Worm (Caenorhabditis elegans): Measurements from ENCODE around the gene sec-16A.2.
"Not testable (repeated sequence)": the region's sequence is repeated elsewhere in the genome, so short reads cannot be mapped to it uniquely, and the experiment has no call there.

The sec-16A.2 gene

ce11 chrX:8308491-8308890 is 21.4 kb downstream of the sec-16A.2 start:
- TF ChIP-seq ces-1 (GFP tag; optimal IDR thresholded peaks at IDR 0.05) (peak; percentile 75), ceh-83 (GFP tag; optimal IDR thresholded peaks at IDR 0.05) (no peak)

ce11 chrX:8310747-8311146 is 23.7 kb downstream of the sec-16A.2 start:
- TF ChIP-seq lin-32 (GFP tag; optimal IDR thresholded peaks at IDR 0.05) (no peak), zip-8 (tag; optimal IDR thresholded peaks at IDR 0.05) (no peak), nhr-76 (tag; optimal IDR thresholded peaks at IDR 0.05) (no peak), unc-62 (GFP tag; optimal IDR thresholded peaks at IDR 0.05) (no peak), ceh-39 (tag; optimal IDR thresholded peaks at IDR 0.05) (no peak), unc-120 (tag; optimal IDR thresholded peaks at IDR 0.05; ENCODE audit: poor library complexity, severe bottlenecking) (no peak), cnd-1 (tag; optimal IDR thresholded peaks at IDR 0.05) (no peak), ham-2 (GFP tag; optimal IDR thresholded peaks at IDR 0.05) (no peak), nhr-12 (tag; optimal IDR thresholded peaks at IDR 0.05) (no peak), ztf-11 (tag; optimal IDR thresholded peaks at IDR 0.05) (no peak), elt-3 (tag; optimal IDR thresholded peaks at IDR 0.05) (no peak)

- no peak for TF ChIP-seq zip-8 (tag; optimal IDR thresholded peaks at IDR 0.05)
- no peak for TF ChIP-seq unc-62 (GFP tag; optimal IDR thresholded peaks at IDR 0.05)
- TF ChIP-seq cnd-1 (tag; optimal IDR thresholded peaks at IDR 0.05) = no peak
- no peak for TF ChIP-seq bed-3 (GFP tag; optimal IDR thresholded peaks at IDR 0.05)
- TF ChIP-seq ces-1 (GFP tag; optimal IDR thresholded peaks at IDR 0.05) = peak; percentile 97
- TF ChIP-seq nhr-237 (tag; optimal IDR thresholded peaks at IDR 0.05) = no peak
- TF ChIP-seq snpc-4 (tag; optimal IDR thresholded peaks at IDR 0.05) = no peak
- TF ChIP-seq nhr-2 (tag; optimal IDR thresholded peaks at IDR 0.05) = no peak
Observed at ce11 chrX:8311590-8311989, 24.5 kb downstream of the sec-16A.2 start.

DNA sequence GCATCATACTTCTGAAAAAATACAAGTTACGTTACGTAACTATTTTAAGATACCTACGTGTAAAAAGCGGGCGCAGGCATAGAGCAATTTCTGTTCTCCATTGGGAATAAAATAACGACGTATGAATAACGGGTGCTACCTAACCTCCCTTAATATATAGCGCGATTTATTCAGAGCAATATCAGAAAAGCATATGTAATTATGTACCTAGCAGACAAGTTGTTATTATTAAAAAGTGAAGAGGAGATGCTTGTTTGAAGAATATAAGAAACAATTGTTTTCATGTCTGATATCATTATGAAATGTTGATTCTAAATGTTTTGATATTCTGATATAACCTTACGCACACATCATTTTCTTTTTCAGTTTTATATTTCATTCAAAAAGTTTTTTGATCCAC is 31.9 kb downstream of the sec-16A.2 start, which contains the start of gene srh-11:
TSS of gene srh-11 (minus strand) at position 101 of the 400 bp plus-strand sequence.
- no peak for TF ChIP-seq lin-13 (tag; optimal IDR thresholded peaks at IDR 0.05)
- TF ChIP-seq nhr-237 (tag; optimal IDR thresholded peaks at IDR 0.05) = no peak
- TF ChIP-seq ceh-83 (GFP tag; optimal IDR thresholded peaks at IDR 0.05) = no peak

ce11 chrX:8320889-8321288 is 33.8 kb downstream of the sec-16A.2 start, which contains the start of gene pqn-57:
Gene pqn-57, minus strand, starts transcription at chrX:8320989.
- no peak for TF ChIP-seq nhr-76 (tag; optimal IDR thresholded peaks at IDR 0.05)

DNA sequence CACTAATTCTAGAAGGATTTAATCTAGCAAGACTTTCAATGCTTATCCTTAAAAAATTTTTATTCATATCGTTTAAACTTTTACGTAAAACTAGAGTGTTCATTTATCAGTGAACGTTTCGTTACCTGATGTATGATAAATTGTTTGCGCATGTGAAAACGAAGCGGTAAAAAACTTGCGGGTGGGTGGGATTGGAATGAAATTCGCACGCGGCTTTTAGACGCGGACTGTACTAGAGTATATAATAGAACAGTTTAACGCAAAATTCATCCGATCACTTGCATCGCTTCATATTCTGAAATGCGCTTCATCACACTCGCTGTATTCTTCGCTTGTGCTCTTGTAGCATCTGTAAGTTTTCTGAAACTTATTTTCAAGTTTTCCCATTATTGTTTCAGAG is 34.8 kb downstream of the sec-16A.2 start, which contains the start of gene abu-9:
TSS of gene abu-9 (plus strand) at position 301 of the 400 bp plus-strand sequence.
- not testable (repeated sequence) for TF ChIP-seq ceh-39, pha-4, elt-3 (tag; optimal IDR thresholded peaks at IDR 0.05)

- TF ChIP-seq blmp-1 (tag; optimal IDR thresholded peaks at IDR 0.05) (no peak), sptf-1 (tag; optimal IDR thresholded peaks at IDR 0.05) (no peak), ceh-83 (GFP tag; optimal IDR thresholded peaks at IDR 0.05) (no peak), mep-1 (tag; optimal IDR thresholded peaks at IDR 0.05) (no peak), M03D4.4 (tag; optimal IDR thresholded peaks at IDR 0.05) (no peak), nhr-237 (tag; optimal IDR thresholded peaks at IDR 0.05) (no peak), nhr-2 (tag; optimal IDR thresholded peaks at IDR 0.05) (no peak), flh-1 (GFP tag; optimal IDR thresholded peaks at IDR 0.05) (no peak), nhr-76 (tag; optimal IDR thresholded peaks at IDR 0.05) (no peak), nhr-28 (tag; optimal IDR thresholded peaks at IDR 0.05) (no peak), zip-8 (tag; optimal IDR thresholded peaks at IDR 0.05) (no peak), cnd-1 (tag; optimal IDR thresholded peaks at IDR 0.05) (no peak), hlh-1 (tag; optimal IDR thresholded peaks at IDR 0.05) (no peak)
Observed at ce11 chrX:8323371-8323770, 36.3 kb downstream of the sec-16A.2 start, which contains the start of gene R09F10.1. Gene R09F10.1, plus strand, starts transcription at chrX:8323592.

DNA sequence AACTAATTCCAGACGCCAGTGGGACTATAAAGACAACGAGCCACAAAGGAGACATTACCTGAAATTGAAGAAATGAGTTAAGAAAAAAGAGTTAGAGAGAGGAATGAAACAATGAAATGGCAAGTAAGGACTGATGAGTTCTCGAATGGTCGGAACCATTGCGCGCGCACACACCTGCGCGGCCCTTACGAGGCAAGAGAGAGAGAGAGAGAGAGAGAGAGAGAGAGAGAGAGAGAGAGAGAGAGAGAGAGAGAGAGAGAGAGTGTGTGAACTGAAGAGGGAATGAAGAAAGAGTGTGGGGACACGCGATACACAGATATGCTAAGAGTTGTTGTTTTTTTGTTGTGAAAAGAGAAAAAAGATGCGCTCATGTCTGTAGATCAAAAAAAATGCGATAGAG is 39.3 kb downstream of the sec-16A.2 start, which contains the start of gene R09F10.8:
TSS of gene R09F10.8 (minus strand) at position 58 of the 400 bp plus-strand sequence.
- no peak for TF ChIP-seq drap-1 (GFP tag; optimal IDR thresholded peaks at IDR 0.05)
